Worm (Caenorhabditis elegans) whole organism, L3 larva: ENCODE measurements around the gene F26A10.2.

ENCODE experiments used
- ama-1 ChIP-seq: fragments of 150-350 bp; optimal IDR thresholded peaks from 2 replicates; lab custom pipeline; 2018
- nhr-12 ChIP-seq: fragments of 150-350 bp; optimal IDR thresholded peaks from 2 replicates; lab custom pipeline; 2014; ENCODE audit warnings: missing biosample characterization, missing genetic modification characterization
- snpc-4 ChIP-seq: fragments of 150-350 bp; optimal IDR thresholded peaks from 2 replicates; lab custom pipeline; 2014; ENCODE audit warnings: missing biosample characterization, missing genetic modification characterization

DNA sequence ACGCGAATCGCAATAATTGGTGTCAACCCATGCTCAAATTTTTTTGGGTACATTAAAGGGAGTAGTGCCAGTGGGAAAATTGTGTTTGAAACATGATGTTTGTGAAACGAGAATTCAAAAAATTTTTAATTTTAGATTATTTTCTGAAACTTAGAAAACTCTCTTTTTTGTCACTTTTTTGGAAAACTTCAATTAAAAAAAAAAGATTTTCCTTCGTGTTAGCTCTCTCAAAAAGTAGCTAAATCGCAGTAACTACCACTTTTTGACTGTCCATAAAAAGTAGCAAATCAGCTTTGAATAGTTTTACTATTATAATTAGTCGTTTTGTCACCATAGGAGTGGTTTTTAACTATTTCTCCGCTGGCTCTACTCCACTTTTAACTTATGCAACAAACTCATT lies 4.8 kb downstream of the F26A10.2 start:
- TF ChIP-seq snpc-4 (no peak), ama-1 (lab: Kevin White, UChicago) (no peak), nhr-12 (tag; lab: Kevin White, UChicago) (no peak)
